Worm (Caenorhabditis elegans) whole organism, L4 larva: ENCODE results near the gene C05G5.5.

Experiments
- F10B5.3 ChIP-seq: sonication (generic microtip); optimal IDR thresholded peaks from 2 replicates; lab custom pipeline; 2016; ENCODE audit warnings: mild to moderate bottlenecking, missing genetic modification characterization, missing compliant biosample characterization
- F37D6.2 ChIP-seq: sonication (generic microtip); optimal IDR thresholded peaks from 2 replicates; lab custom pipeline; 2016; ENCODE audit warnings: mild to moderate bottlenecking, missing genetic modification characterization, missing compliant biosample characterization
- F49E8.2 ChIP-seq: sonication (generic microtip); optimal IDR thresholded peaks from 2 replicates; lab custom pipeline; 2016; ENCODE audit warnings: missing compliant biosample characterization, mild to moderate bottlenecking, missing genetic modification characterization, borderline replicate concordance
- R02D3.7 ChIP-seq: fragments of 150-350 bp; sonication (generic microtip); optimal IDR thresholded peaks from 3 replicates; lab custom pipeline; 2014; ENCODE audit warnings: missing biosample characterization, missing genetic modification characterization
- T20F7.1 ChIP-seq: fragments of 200-800 bp; sonication (Bioruptor generic); optimal IDR thresholded peaks from 2 replicates; lab custom pipeline; 2018; ENCODE audit warnings: mild to moderate bottlenecking, missing genetic modification characterization, missing compliant biosample characterization
- Y5F2A.4 ChIP-seq: fragments of 200-800 bp; sonication (Bioruptor generic); optimal IDR thresholded peaks from 2 replicates; lab custom pipeline; 2018; ENCODE audit warnings: mild to moderate bottlenecking, missing genetic modification characterization, missing compliant biosample characterization
- aly-2 ChIP-seq: sonication (generic microtip); optimal IDR thresholded peaks from 2 replicates; lab custom pipeline; 2018; ENCODE audit warnings: missing biosample characterization, missing genetic modification characterization
- attf-4 ChIP-seq: sonication (generic microtip); optimal IDR thresholded peaks from 3 replicates; lab custom pipeline; 2017; ENCODE audit warnings: missing biosample characterization, missing genetic modification characterization
- ceh-20 ChIP-seq: fragments of 200-800 bp; sonication (Bioruptor generic); IDR thresholded peaks from 2 replicates; pipeline ENCODE4 v1.3.6; 2022; ENCODE audit warnings: missing genetic modification reagents, missing genetic modification characterization, missing compliant biosample characterization
- ceh-32 ChIP-seq: sonication (generic microtip); optimal IDR thresholded peaks from 2 replicates; lab custom pipeline; 2016; ENCODE audit warnings: mild to moderate bottlenecking, missing genetic modification characterization, missing compliant biosample characterization; ENCODE audit not compliant: poor library complexity
- cey-2 ChIP-seq: sonication (generic microtip); optimal IDR thresholded peaks from 3 replicates; lab custom pipeline; 2017; ENCODE audit warnings: missing genetic modification characterization, mild to moderate bottlenecking, missing compliant biosample characterization, antibody characterized with exemption, borderline replicate concordance; ENCODE audit not compliant: insufficient read depth
- ctbp-1 ChIP-seq: fragments of 200-800 bp; sonication (Bioruptor generic); IDR thresholded peaks from 2 replicates; pipeline ENCODE4 v1.3.6; 2022; ENCODE audit warnings: missing genetic modification reagents, missing genetic modification characterization, missing compliant biosample characterization
- daf-16 ChIP-seq, 3 experiments: sonication (generic microtip); optimal IDR thresholded peaks; 2 replicates each; lab custom pipeline; 2016 to 2017; ENCODE audit warnings: missing genetic modification characterization in 3 of 3, missing genetic modification reagents in 3 of 3, mild to moderate bottlenecking in 2 of 3, missing compliant biosample characterization in 2 of 3, missing biosample characterization in 1 of 3, moderate library complexity in 1 of 3
- daf-19 ChIP-seq: fragments of 200-800 bp; sonication (Bioruptor generic); conservative IDR thresholded peaks from 2 replicates; pipeline ENCODE4 v1.3.6; 2022; ENCODE audit warnings: missing genetic modification characterization, missing compliant biosample characterization
- dmd-6 ChIP-seq: fragments of 200-800 bp; sonication (Bioruptor generic); IDR thresholded peaks from 2 replicates; pipeline ENCODE4 v1.3.6; 2022; ENCODE audit warnings: missing genetic modification reagents, missing genetic modification characterization, missing compliant biosample characterization
- dmd-9 ChIP-seq: fragments of 200-800 bp; sonication (Bioruptor generic); IDR thresholded peaks from 2 replicates; pipeline ENCODE4 v1.3.6; 2022; ENCODE audit warnings: missing genetic modification reagents, missing genetic modification characterization, missing compliant biosample characterization
- hlh-11 ChIP-seq: fragments of 200-800 bp; sonication (Bioruptor generic); optimal IDR thresholded peaks from 2 replicates; lab custom pipeline; 2018; ENCODE audit warnings: mild to moderate bottlenecking, missing genetic modification characterization, missing compliant biosample characterization
- hlh-30 ChIP-seq: sonication (generic microtip); optimal IDR thresholded peaks from 2 replicates; lab custom pipeline; 2017; ENCODE audit warnings: antibody characterized with exemption, mild to moderate bottlenecking, missing genetic modification characterization, missing compliant biosample characterization; ENCODE audit not compliant: insufficient read depth
- jun-1 ChIP-seq: fragments of 150-350 bp; optimal IDR thresholded peaks from 2 replicates; lab custom pipeline; 2014; ENCODE audit warnings: missing biosample characterization, missing genetic modification reagents, missing genetic modification characterization
- lin-1 ChIP-seq: fragments of 200-800 bp; sonication (Bioruptor generic); IDR thresholded peaks from 2 replicates; pipeline ENCODE4 v1.3.6; 2022; ENCODE audit warnings: missing genetic modification reagents, missing genetic modification characterization, missing compliant biosample characterization
- lin-29 ChIP-seq: fragments of 200-800 bp; sonication (Bioruptor generic); IDR thresholded peaks from 2 replicates; pipeline ENCODE4 v1.3.6; 2022; ENCODE audit warnings: missing genetic modification reagents, missing genetic modification characterization, missing compliant biosample characterization
- lin-39 ChIP-seq: fragments of 150-350 bp; optimal IDR thresholded peaks from 2 replicates; lab custom pipeline; 2014; ENCODE audit warnings: missing biosample characterization, missing genetic modification reagents, missing genetic modification characterization
- lir-3 ChIP-seq: sonication (generic microtip); optimal IDR thresholded peaks from 2 replicates; lab custom pipeline; 2016; ENCODE audit warnings: mild to moderate bottlenecking, missing genetic modification characterization, missing compliant biosample characterization
- lsy-2 ChIP-seq, 2 experiments: fragments of 150-350 bp in 1 of 2; sonication (generic microtip) in 1 of 2; optimal IDR thresholded peaks; 2 replicates each; lab custom pipeline; 2014 to 2017; ENCODE audit warnings: missing biosample characterization in 2 of 2, missing genetic modification characterization in 2 of 2
- mxl-2 ChIP-seq: fragments of 200-800 bp; sonication (Bioruptor generic); conservative IDR thresholded peaks from 2 replicates; pipeline ENCODE4 v1.3.6; 2022; ENCODE audit warnings: missing genetic modification reagents, missing genetic modification characterization, missing compliant biosample characterization
- mxl-3 ChIP-seq: fragments of 200-800 bp; sonication (Bioruptor generic); optimal IDR thresholded peaks from 2 replicates; lab custom pipeline; 2018; ENCODE audit warnings: mild to moderate bottlenecking, missing genetic modification characterization, missing compliant biosample characterization
- nhr-11 ChIP-seq: fragments of 150-350 bp; optimal IDR thresholded peaks from 2 replicates; lab custom pipeline; 2014; ENCODE audit warnings: missing biosample characterization, missing genetic modification characterization
- nhr-111 ChIP-seq: fragments of 200-800 bp; sonication (Bioruptor generic); optimal IDR thresholded peaks from 2 replicates; lab custom pipeline; 2018; ENCODE audit warnings: mild to moderate bottlenecking, missing genetic modification characterization, missing compliant biosample characterization
- nhr-28 ChIP-seq: fragments of 150-350 bp; optimal IDR thresholded peaks from 2 replicates; lab custom pipeline; 2014; ENCODE audit warnings: missing biosample characterization, missing genetic modification characterization
- nhr-41 ChIP-seq: fragments of 200-800 bp; sonication (Bioruptor generic); IDR thresholded peaks from 2 replicates; pipeline ENCODE4 v1.3.6; 2022; ENCODE audit warnings: missing genetic modification reagents, missing genetic modification characterization, missing compliant biosample characterization
- nhr-77 ChIP-seq: fragments of 150-350 bp; optimal IDR thresholded peaks from 2 replicates; lab custom pipeline; 2014; ENCODE audit warnings: missing biosample characterization, missing genetic modification characterization
- pha-4 ChIP-seq, 2 experiments: fragments of 150-350 bp in 1 of 2; fragments of 200-800 bp in 1 of 2; sonication (Bioruptor generic) in 1 of 2; IDR thresholded peaks in 1 of 2; optimal IDR thresholded peaks in 1 of 2; 2 replicates each; pipeline versions ENCODE4 v1.3.6 to Lab custom; 2014 to 2022; ENCODE audit warnings: missing genetic modification characterization in 2 of 2, missing genetic modification reagents in 2 of 2, missing biosample characterization in 1 of 2, missing compliant biosample characterization in 1 of 2
- php-3 ChIP-seq: fragments of 200-800 bp; sonication (Bioruptor generic); IDR thresholded peaks from 2 replicates; pipeline ENCODE4 v1.3.6; 2022; ENCODE audit warnings: missing genetic modification reagents, missing genetic modification characterization, missing compliant biosample characterization
- snpc-4 ChIP-seq: fragments of 150-350 bp; optimal IDR thresholded peaks from 2 replicates; lab custom pipeline; 2014; ENCODE audit warnings: missing biosample characterization, missing genetic modification characterization
- spr-1 ChIP-seq: sonication (generic microtip); optimal IDR thresholded peaks from 2 replicates; lab custom pipeline; 2016; ENCODE audit warnings: mild to moderate bottlenecking, missing genetic modification characterization, missing compliant biosample characterization
- spr-3 ChIP-seq: fragments of 200-800 bp; sonication (Bioruptor generic); optimal IDR thresholded peaks from 2 replicates; lab custom pipeline; 2018; ENCODE audit warnings: mild to moderate bottlenecking, missing genetic modification characterization, missing compliant biosample characterization
- tra-1 ChIP-seq: fragments of 200-800 bp; sonication (Bioruptor generic); IDR thresholded peaks from 2 replicates; pipeline ENCODE4 v1.3.6; 2022; ENCODE audit warnings: missing genetic modification reagents, missing genetic modification characterization, missing compliant biosample characterization
- zfp-3 ChIP-seq: fragments of 200-800 bp; sonication (Bioruptor generic); conservative IDR thresholded peaks from 2 replicates; pipeline ENCODE4 v1.3.6; 2022; ENCODE audit warnings: missing genetic modification reagents, missing genetic modification characterization, missing compliant biosample characterization
- zip-11 ChIP-seq: fragments of 200-800 bp; sonication (Bioruptor generic); IDR thresholded peaks from 2 replicates; pipeline ENCODE4 v1.3.6; 2022; ENCODE audit warnings: missing genetic modification characterization, missing compliant biosample characterization

Gene C05G5.5

ce11 chrX:14810718-14811117, 49.8 kb upstream of the C05G5.5 start, which contains the start of gene atf-4 (continued):
- TF ChIP-seq F37D6.2 (tag; lab: Kevin White, UChicago) (no peak), nhr-111 (no peak), pha-4 (GFP tag; IDR thresholded peaks at IDR 0.05; lab: Robert Waterston, UW) (no peak), pha-4 (tag; optimal IDR thresholded peaks at IDR 0.05; lab: Kevin White, UChicago) (peak; percentile 39), dmd-9 (GFP tag; lab: Robert Waterston, UW) (no peak), spr-1 (tag; lab: Kevin White, UChicago) (no peak), jun-1 (tag; lab: Kevin White, UChicago) (no peak), F49E8.2 (tag; lab: Kevin White, UChicago) (no peak), spr-3 (GFP tag; lab: Kevin White, UChicago) (no peak), lin-29 (GFP tag; lab: Robert Waterston, UW) (no peak), ceh-32 (tag; lab: Kevin White, UChicago) (no peak), Y5F2A.4 (no peak), F10B5.3 (tag; lab: Kevin White, UChicago) (no peak), ctbp-1 (GFP tag; lab: Robert Waterston, UW) (no peak), nhr-11 (tag; lab: Kevin White, UChicago) (peak; percentile 83), daf-19 (GFP tag; lab: Robert Waterston, UW) (no peak)

ce11 chrX:14809905-14810304, 49.0 kb upstream of the C05G5.5 start:
- TF ChIP-seq zip-11 (GFP tag; lab: Robert Waterston, UW) (no peak), daf-16 (GFP tag; optimal IDR thresholded peaks at IDR 0.05; lab: Kevin White, UChicago) (no peak), daf-16 (tag; optimal IDR thresholded peaks at IDR 0.05; lab: Kevin White, UChicago) (peak; percentile 50), ceh-32 (tag; lab: Kevin White, UChicago) (no peak), T20F7.1 (peak; percentile 41), lin-1 (GFP tag; lab: Robert Waterston, UW) (no peak), ceh-20 (no peak), nhr-77 (no peak), hlh-11 (peak; percentile 20), lin-39 (tag; lab: Kevin White, UChicago) (no peak), dmd-6 (GFP tag; lab: Robert Waterston, UW) (peak; percentile 70), lsy-2 (tag; optimal IDR thresholded peaks at IDR 0.05; lab: Kevin White, UChicago) (no peak), mxl-2 (GFP tag; lab: Robert Waterston, UW) (peak; percentile 96), lir-3 (no peak), nhr-41 (no peak), nhr-28 (peak; percentile 9), snpc-4 (no peak), cey-2 (no peak), php-3 (no peak), attf-4 (tag; lab: Kevin White, UChicago) (no peak), hlh-30 (tag; lab: Kevin White, UChicago) (peak; percentile 54), aly-2 (tag; lab: Kevin White, UChicago) (no peak), zfp-3 (GFP tag; lab: Robert Waterston, UW) (no peak), mxl-3 (GFP tag; lab: Kevin White, UChicago) (no peak), R02D3.7 (tag; lab: Kevin White, UChicago) (no peak), tra-1 (GFP tag; lab: Robert Waterston, UW) (0 out of 2 replicates have a peak, but pooled peaks have one; percentile 22)
- TF ChIP-seq, all 104 proteins: peak for 8
